Fruit fly (Drosophila melanogaster): ENCODE results near the gene CG11403.

DNA sequence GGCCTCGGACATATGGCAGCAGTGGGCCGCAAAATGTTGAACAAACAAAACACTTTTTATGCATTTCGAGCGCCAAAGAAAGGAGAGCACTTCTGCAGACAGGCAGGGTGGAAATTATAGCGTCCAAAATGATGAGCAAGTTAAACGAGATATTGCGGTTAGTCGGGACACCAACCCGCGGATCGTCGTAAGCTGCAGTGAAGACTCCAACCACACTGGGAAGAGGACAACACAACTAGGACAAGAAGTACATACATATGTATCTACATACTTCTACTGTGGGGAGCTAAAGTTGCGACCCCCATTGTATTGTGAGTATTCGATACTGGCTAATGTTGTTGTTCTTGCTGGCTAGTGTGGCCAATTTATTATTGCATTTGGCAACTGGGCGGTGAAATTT is 46.5 kb upstream of the CG11403 start:
- TF ChIP-seq CG16779 (tag; optimal IDR thresholded peaks at IDR 0.05) (no peak), CG15336 (GFP tag; IDR thresholded peaks at IDR 0.05) (0 out of 2 replicates have a peak, but pooled peaks have one; percentile 38), CG6854 (GFP tag; optimal IDR thresholded peaks at IDR 0.05) (no peak), Hr39 (GFP tag; optimal IDR thresholded peaks at IDR 0.05) (no peak), Sox15 (GFP tag; optimal IDR thresholded peaks at IDR 0.05) (no peak), spab (GFP tag; optimal IDR thresholded peaks at IDR 0.05) (no peak), CG11902 (GFP tag; optimal IDR thresholded peaks at IDR 0.05) (no peak), Sox102F (GFP tag; optimal IDR thresholded peaks at IDR 0.05) (no peak), CG1621 (tag; optimal IDR thresholded peaks at IDR 0.05) (peak; percentile 4)
